Worm (Caenorhabditis elegans): ENCODE results near the gene T04C9.2.

Gene T04C9.2

ce11 chrIII:6019512-6020209, 28.0 kb downstream of the T04C9.2 start, which contains the start of the genes npp-10 and cyk-3:
Gene npp-10, minus strand, starts transcription at chrIII:6019562.
Gene cyk-3, plus strand, starts transcription at chrIII:6020159.
- no peak for TF ChIP-seq K02D7.2 (tag; optimal IDR thresholded peaks at IDR 0.05)
- TF ChIP-seq unc-55 (GFP tag; optimal IDR thresholded peaks at IDR 0.05) = peak; percentile 64

- TF ChIP-seq hlh-15 (tag; optimal IDR thresholded peaks at IDR 0.05) (no peak), tbx-7 (tag; optimal IDR thresholded peaks at IDR 0.05) (no peak), pax-1 (tag; optimal IDR thresholded peaks at IDR 0.05) (no peak), ttx-3 (tag; optimal IDR thresholded peaks at IDR 0.05) (no peak), elt-2 (tag; optimal IDR thresholded peaks at IDR 0.05) (no peak), mec-3 (tag; optimal IDR thresholded peaks at IDR 0.05; ENCODE audit: borderline replicate concordance) (no peak)
Measured at ce11 chrIII:6028432-6028831, 36.8 kb downstream of the T04C9.2 start, which contains the start of gene tbx-7. Gene tbx-7, minus strand, starts transcription at chrIII:6028532.

- TF ChIP-seq madf-2 (tag; optimal IDR thresholded peaks at IDR 0.05) (no peak), ceh-18 (tag; optimal IDR thresholded peaks at IDR 0.05) (no peak), unc-3 (GFP tag; conservative IDR thresholded peaks at IDR 0.05) (no peak), unc-3 (tag; optimal IDR thresholded peaks at IDR 0.05) (no peak), pag-3 (tag; optimal IDR thresholded peaks at IDR 0.05; ENCODE audit: borderline replicate concordance) (no peak), fax-1 (tag; optimal IDR thresholded peaks at IDR 0.05) (no peak), zip-5 (tag; optimal IDR thresholded peaks at IDR 0.05) (no peak), hlh-6 (tag; optimal IDR thresholded peaks at IDR 0.05) (no peak), tbx-7 (tag; optimal IDR thresholded peaks at IDR 0.05) (no peak), ceh-6 (GFP tag; optimal IDR thresholded peaks at IDR 0.05) (no peak), ceh-2 (tag; optimal IDR thresholded peaks at IDR 0.05) (no peak), Y22D7AL.16 (tag; optimal IDR thresholded peaks at IDR 0.05) (no peak), unc-42 (tag; optimal IDR thresholded peaks at IDR 0.05) (no peak), unc-86 (tag; optimal IDR thresholded peaks at IDR 0.05) (no peak), dve-1 (tag; optimal IDR thresholded peaks at IDR 0.05) (no peak), elt-2 (tag; optimal IDR thresholded peaks at IDR 0.05) (no peak)
Measured at ce11 chrIII:6030483-6030882, 38.8 kb downstream of the T04C9.2 start, which contains the start of gene ZK328.6. Gene ZK328.6, minus strand, starts transcription at chrIII:6030583.

- no peak for TF ChIP-seq ceh-14 (tag; optimal IDR thresholded peaks at IDR 0.05)
- TF ChIP-seq hlh-8 (tag; optimal IDR thresholded peaks at IDR 0.05) = no peak
- TF ChIP-seq ahr-1 (tag; optimal IDR thresholded peaks at IDR 0.05) = no peak
- TF ChIP-seq sdc-2 (tag; optimal IDR thresholded peaks at IDR 0.05) = no peak
- TF ChIP-seq nhr-11 (tag; optimal IDR thresholded peaks at IDR 0.05) = no peak
- TF ChIP-seq ceh-34 (tag; optimal IDR thresholded peaks at IDR 0.05) = no peak
- no peak for TF ChIP-seq hlh-13 (GFP tag; optimal IDR thresholded peaks at IDR 0.05)
- no peak for TF ChIP-seq ceh-6 (GFP tag; optimal IDR thresholded peaks at IDR 0.05)
- TF ChIP-seq Y22D7AL.16 (tag; optimal IDR thresholded peaks at IDR 0.05) = no peak
- no peak for TF ChIP-seq madf-2 (tag; optimal IDR thresholded peaks at IDR 0.05)
- no peak for TF ChIP-seq ref-2 (tag; optimal IDR thresholded peaks at IDR 0.05)
- no peak for TF ChIP-seq fkh-10 (GFP tag; optimal IDR thresholded peaks at IDR 0.05)
- TF ChIP-seq pha-4 (tag; optimal IDR thresholded peaks at IDR 0.05) = no peak
Measured at ce11 chrIII:6039370-6039769, 47.7 kb downstream of the T04C9.2 start, which contains the start of gene ift-139. Gene ift-139, minus strand, starts transcription at chrIII:6039470.
